Worm (Caenorhabditis elegans) whole organism, young adult: ENCODE results near the gene F09G8.10.

Source experiments
- B0261.1 ChIP-seq: sonication (generic microtip); optimal IDR thresholded peaks from 2 replicates; lab custom pipeline; 2016; ENCODE audit warnings: mild to moderate bottlenecking, missing genetic modification characterization, moderate library complexity, missing compliant biosample characterization
- Y79H2A.3 ChIP-seq: fragments of 200-800 bp; sonication (Bioruptor generic); conservative IDR thresholded peaks from 2 replicates; pipeline ENCODE4 v1.3.6; 2022; ENCODE audit warnings: missing genetic modification reagents, missing genetic modification characterization, missing compliant biosample characterization
- ama-1 ChIP-seq, 3 experiments: fragments of 150-350 bp in 1 of 3; sonication (generic microtip) in 2 of 3; optimal IDR thresholded peaks; 2 replicates each; lab custom pipeline; 2014 to 2018; ENCODE audit warnings: missing biosample characterization in 2 of 3, missing genetic modification characterization in 2 of 3, missing genetic modification reagents in 2 of 3
- ets-4 ChIP-seq: fragments of 200-800 bp; sonication (Bioruptor generic); optimal IDR thresholded peaks from 2 replicates; lab custom pipeline; 2018; ENCODE audit warnings: mild to moderate bottlenecking, missing genetic modification characterization, missing compliant biosample characterization
- madf-8 ChIP-seq: fragments of 200-800 bp; sonication (Bioruptor generic); conservative IDR thresholded peaks from 2 replicates; pipeline ENCODE4 v1.3.6; 2022; ENCODE audit warnings: missing genetic modification reagents, missing genetic modification characterization, missing compliant biosample characterization
- snpc-4 ChIP-seq, 5 experiments: fragments of 150-350 bp in 1 of 5; sonication (generic microtip) in 4 of 5; optimal IDR thresholded peaks; 2 replicates each; lab custom pipeline; 2014 to 2018; ENCODE audit warnings: missing genetic modification characterization in 5 of 5, missing biosample characterization in 3 of 5, antibody characterized with exemption in 2 of 5, mild to moderate bottlenecking in 2 of 5, missing compliant biosample characterization in 2 of 5, missing genotype in 2 of 5, moderate library complexity in 2 of 5, missing genetic modification reagents in 1 of 5
- unc-62 ChIP-seq: fragments of 150-350 bp; optimal IDR thresholded peaks from 2 replicates; lab custom pipeline; 2014; ENCODE audit warnings: missing biosample characterization, missing genetic modification reagents, missing genetic modification characterization
- xnd-1 ChIP-seq: sonication (generic microtip); optimal IDR thresholded peaks from 2 replicates; lab custom pipeline; 2016; ENCODE audit warnings: missing genotype, missing genetic modification reagents, missing genetic modification characterization, missing compliant biosample characterization
- zim-3 ChIP-seq: sonication (generic microtip); optimal IDR thresholded peaks from 2 replicates; lab custom pipeline; 2017; ENCODE audit warnings: mild to moderate bottlenecking, missing genetic modification characterization, moderate library complexity, missing compliant biosample characterization

DNA sequence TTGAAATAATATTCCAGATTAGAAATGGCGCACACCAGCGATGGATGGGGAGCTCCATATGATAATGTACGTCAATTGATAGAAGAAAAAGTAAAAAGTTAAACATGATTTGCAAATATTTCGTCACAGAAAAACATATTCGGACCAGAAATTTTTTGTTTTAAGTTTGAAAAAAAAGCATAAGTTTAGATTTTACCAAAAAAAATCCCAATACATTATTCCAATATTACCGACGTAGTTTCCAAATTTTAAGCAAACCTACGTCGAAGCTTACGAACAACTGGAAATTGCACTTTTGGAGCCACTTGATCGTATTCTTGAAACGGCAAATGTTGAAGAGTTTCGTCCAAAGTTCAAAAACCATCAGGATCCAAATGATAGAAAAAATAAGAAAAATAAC, 39.3 kb downstream of the F09G8.10 start, which contains the start of gene henn-1:
- no peak for TF ChIP-seq B0261.1 (tag; lab: Kevin White, UChicago)
- TF ChIP-seq unc-62, result no peak
- TF ChIP-seq xnd-1 (tag; lab: Kevin White, UChicago), result no peak
- no peak for TF ChIP-seq madf-8 (GFP tag; lab: Robert Waterston, UW)
- no peak for TF ChIP-seq Y79H2A.3 (GFP tag; lab: Robert Waterston, UW)
- no peak for TF ChIP-seq snpc-4 (GFP tag; optimal IDR thresholded peaks at IDR 0.05; lab: Kevin White, UChicago)
- TF ChIP-seq snpc-4 (tag; optimal IDR thresholded peaks at IDR 0.05; lab: Kevin White, UChicago), result no peak
- TF ChIP-seq ama-1 (optimal IDR thresholded peaks at IDR 0.05; lab: Kevin White, UChicago), result peak; percentile 56
- TF ChIP-seq ama-1 (GFP tag; optimal IDR thresholded peaks at IDR 0.05; lab: Kevin White, UChicago), result no peak
- no peak for TF ChIP-seq ets-4 (GFP tag; lab: Kevin White, UChicago)
- TF ChIP-seq zim-3, result no peak
